Worm (Caenorhabditis elegans) whole organism, L1 larva: ENCODE results near the gene Y69F12A.1.

Experiments
- C04F5.9 ChIP-seq: sonication (generic microtip); optimal IDR thresholded peaks from 2 replicates; lab custom pipeline; 2016; ENCODE audit warnings: missing genetic modification characterization, missing compliant biosample characterization
- C16A3.4 ChIP-seq: fragments of 150-350 bp; optimal IDR thresholded peaks from 2 replicates; lab custom pipeline; 2014; ENCODE audit warnings: missing biosample characterization, missing genetic modification characterization
- C34B4.2 ChIP-seq: sonication (generic microtip); optimal IDR thresholded peaks from 2 replicates; lab custom pipeline; 2017; ENCODE audit warnings: mild to moderate bottlenecking, missing genetic modification characterization, missing compliant biosample characterization
- F16B12.6 ChIP-seq: fragments of 150-350 bp; optimal IDR thresholded peaks from 2 replicates; lab custom pipeline; 2014; ENCODE audit warnings: missing biosample characterization, missing genetic modification characterization
- Y116A8C.19 ChIP-seq: sonication (generic microtip); optimal IDR thresholded peaks from 2 replicates; lab custom pipeline; 2016; ENCODE audit warnings: missing compliant biosample characterization, missing genetic modification characterization, borderline replicate concordance
- blmp-1 ChIP-seq: fragments of 150-350 bp; optimal IDR thresholded peaks from 2 replicates; lab custom pipeline; 2014; ENCODE audit warnings: missing biosample characterization, missing genetic modification characterization
- ceh-88 ChIP-seq: fragments of 200-800 bp; sonication (Bioruptor generic); IDR thresholded peaks from 2 replicates; pipeline ENCODE4 v1.3.6; 2022; ENCODE audit warnings: missing genetic modification characterization, missing compliant biosample characterization
- ceh-90 ChIP-seq: sonication (generic microtip); optimal IDR thresholded peaks from 2 replicates; lab custom pipeline; 2016; ENCODE audit warnings: missing genetic modification characterization, missing compliant biosample characterization
- ces-1 ChIP-seq: fragments of 150-350 bp; optimal IDR thresholded peaks from 2 replicates; lab custom pipeline; 2014; ENCODE audit warnings: missing biosample characterization, missing genetic modification reagents, missing genetic modification characterization
- dpl-1 ChIP-seq, 3 experiments: fragments of 150-350 bp in 2 of 3; sonication (generic microtip) in 1 of 3; optimal IDR thresholded peaks; 2 replicates each; lab custom pipeline; 2014 to 2017; ENCODE audit warnings: missing biosample characterization in 3 of 3, missing genetic modification characterization in 3 of 3, missing genetic modification reagents in 3 of 3
- efl-1 ChIP-seq, 4 experiments: fragments of 150-350 bp; optimal IDR thresholded peaks in 3 of 4; peaks in 1 of 4; 1 replicate in 1 of 4; 2 replicates in 3 of 4; lab custom pipeline; 2014; ENCODE audit warnings: missing biosample characterization in 2 of 4, missing genetic modification characterization in 2 of 4, missing genetic modification reagents in 2 of 4
- efl-3 ChIP-seq: fragments of 200-800 bp; sonication (Bioruptor generic); optimal IDR thresholded peaks from 2 replicates; lab custom pipeline; 2018; ENCODE audit warnings: mild to moderate bottlenecking, missing genetic modification characterization, missing compliant biosample characterization
- egl-13 ChIP-seq: sonication (generic microtip); optimal IDR thresholded peaks from 2 replicates; lab custom pipeline; 2016; ENCODE audit warnings: missing genotype, missing genetic modification reagents, missing genetic modification characterization, missing compliant biosample characterization
- elt-2 ChIP-seq: sonication (generic microtip); optimal IDR thresholded peaks from 2 replicates; lab custom pipeline; 2016; ENCODE audit warnings: missing genetic modification characterization, mild to moderate bottlenecking, inconsistent platforms, missing compliant biosample characterization, missing genetic modification reagents
- ets-5 ChIP-seq: fragments of 200-800 bp; sonication (Bioruptor generic); IDR thresholded peaks from 2 replicates; pipeline ENCODE4 v1.3.6; 2022; ENCODE audit warnings: missing genetic modification characterization, missing compliant biosample characterization
- hlh-17 ChIP-seq: fragments of 200-800 bp; sonication (Bioruptor generic); optimal IDR thresholded peaks from 2 replicates; lab custom pipeline; 2018; ENCODE audit warnings: missing genetic modification characterization, mild to moderate bottlenecking, missing compliant biosample characterization, moderate library complexity, borderline replicate concordance
- hlh-4 ChIP-seq: sonication (generic microtip); optimal IDR thresholded peaks from 2 replicates; lab custom pipeline; 2016; ENCODE audit warnings: mild to moderate bottlenecking, missing genetic modification characterization, missing compliant biosample characterization
- irx-1 ChIP-seq: sonication (generic microtip); optimal IDR thresholded peaks from 2 replicates; lab custom pipeline; 2016; ENCODE audit warnings: missing genetic modification characterization, missing compliant biosample characterization
- jun-1 ChIP-seq: fragments of 150-350 bp; optimal IDR thresholded peaks from 2 replicates; lab custom pipeline; 2014; ENCODE audit warnings: missing biosample characterization, missing genetic modification reagents, missing genetic modification characterization
- lin-13 ChIP-seq: fragments of 150-350 bp; optimal IDR thresholded peaks from 2 replicates; lab custom pipeline; 2014; ENCODE audit warnings: missing biosample characterization, missing genetic modification reagents, missing genetic modification characterization
- lin-14 ChIP-seq: fragments of 200-800 bp; sonication (Bioruptor generic); optimal IDR thresholded peaks from 2 replicates; lab custom pipeline; 2018; ENCODE audit warnings: mild to moderate bottlenecking, missing genetic modification characterization, moderate library complexity, missing compliant biosample characterization
- lin-35 ChIP-seq, 2 experiments: fragments of 150-350 bp; optimal IDR thresholded peaks; 2 replicates each; lab custom pipeline; 2014; ENCODE audit warnings: missing biosample characterization in 2 of 2, missing genetic modification characterization in 2 of 2, missing genetic modification reagents in 2 of 2
- lin-39 ChIP-seq: fragments of 150-350 bp; optimal IDR thresholded peaks from 2 replicates; lab custom pipeline; 2014; ENCODE audit warnings: missing biosample characterization, missing genetic modification reagents, missing genetic modification characterization
- lir-3 ChIP-seq: sonication (generic microtip); optimal IDR thresholded peaks from 2 replicates; lab custom pipeline; 2016; ENCODE audit warnings: mild to moderate bottlenecking, missing genetic modification characterization, moderate library complexity, missing compliant biosample characterization; ENCODE audit not compliant: poor library complexity
- lsy-2 ChIP-seq, 2 experiments: fragments of 150-350 bp; optimal IDR thresholded peaks; 2 replicates each; lab custom pipeline; 2014; ENCODE audit warnings: missing biosample characterization in 2 of 2, missing genetic modification characterization in 2 of 2
- mab-9 ChIP-seq: fragments of 200-800 bp; sonication (Bioruptor generic); IDR thresholded peaks from 2 replicates; pipeline ENCODE4 v1.3.6; 2022; ENCODE audit warnings: missing genetic modification reagents, missing genetic modification characterization, missing compliant biosample characterization
- mdl-1 ChIP-seq, 2 experiments: fragments of 150-350 bp; optimal IDR thresholded peaks; 2 replicates each; lab custom pipeline; 2014 to 2017; ENCODE audit warnings: missing biosample characterization in 2 of 2, missing genetic modification characterization in 2 of 2, inconsistent platforms in 1 of 2
- nhr-20 ChIP-seq: sonication (generic microtip); optimal IDR thresholded peaks from 2 replicates; lab custom pipeline; 2016; ENCODE audit warnings: mild to moderate bottlenecking, missing genetic modification characterization, missing compliant biosample characterization
- nhr-237 ChIP-seq: fragments of 150-350 bp; optimal IDR thresholded peaks from 2 replicates; lab custom pipeline; 2014; ENCODE audit warnings: missing biosample characterization, missing genetic modification characterization
- nhr-71 ChIP-seq: sonication (generic microtip); optimal IDR thresholded peaks from 2 replicates; lab custom pipeline; 2016; ENCODE audit warnings: mild to moderate bottlenecking, missing genetic modification characterization, moderate library complexity, missing compliant biosample characterization
- nhr-76 ChIP-seq: sonication (generic microtip); optimal IDR thresholded peaks from 2 replicates; lab custom pipeline; 2017; ENCODE audit warnings: missing biosample characterization, missing genetic modification characterization
- nhr-84 ChIP-seq: sonication (generic microtip); optimal IDR thresholded peaks from 2 replicates; lab custom pipeline; 2017; ENCODE audit warnings: missing biosample characterization, missing genetic modification characterization
- nhr-85 ChIP-seq: sonication (generic microtip); peaks from one replicate; lab custom pipeline; 2016; ENCODE audit warnings: missing genetic modification characterization, inconsistent platforms, missing compliant biosample characterization
- nhr-90 ChIP-seq: sonication (generic microtip); optimal IDR thresholded peaks from 2 replicates; lab custom pipeline; 2016; ENCODE audit warnings: mild to moderate bottlenecking, missing genetic modification characterization, missing compliant biosample characterization; ENCODE audit not compliant: poor library complexity
- pqm-1 ChIP-seq: sonication (generic microtip); optimal IDR thresholded peaks from 3 replicates; lab custom pipeline; 2017; ENCODE audit warnings: missing biosample characterization, missing genetic modification characterization
- rnt-1 ChIP-seq: sonication (generic microtip); optimal IDR thresholded peaks from 2 replicates; lab custom pipeline; 2016; ENCODE audit warnings: mild to moderate bottlenecking, missing genetic modification characterization, moderate library complexity, missing compliant biosample characterization
- snu-23 ChIP-seq: sonication (generic microtip); optimal IDR thresholded peaks from 2 replicates; lab custom pipeline; 2016; ENCODE audit warnings: missing genetic modification characterization, missing compliant biosample characterization
- sup-37 ChIP-seq: fragments of 200-800 bp; sonication (Bioruptor generic); optimal IDR thresholded peaks from 2 replicates; lab custom pipeline; 2018; ENCODE audit warnings: mild to moderate bottlenecking, missing genetic modification characterization, missing compliant biosample characterization
- tbx-2 ChIP-seq: sonication (generic microtip); optimal IDR thresholded peaks from 2 replicates; lab custom pipeline; 2016; ENCODE audit warnings: missing genetic modification characterization, missing compliant biosample characterization
- tlp-1 ChIP-seq: fragments of 150-350 bp; optimal IDR thresholded peaks from 2 replicates; lab custom pipeline; 2014; ENCODE audit warnings: missing biosample characterization, missing genetic modification characterization
- unc-130 ChIP-seq: fragments of 150-350 bp; optimal IDR thresholded peaks from 2 replicates; lab custom pipeline; 2017; ENCODE audit warnings: missing biosample characterization, missing genetic modification characterization, inconsistent platforms
- unc-86 ChIP-seq: sonication (generic microtip); optimal IDR thresholded peaks from 2 replicates; lab custom pipeline; 2016; ENCODE audit warnings: missing genetic modification characterization, missing compliant biosample characterization
- unc-98 ChIP-seq: fragments of 200-800 bp; sonication (Bioruptor generic); IDR thresholded peaks from 2 replicates; pipeline ENCODE4 v1.3.6; 2022; ENCODE audit warnings: missing genetic modification characterization, missing compliant biosample characterization
- vab-15 ChIP-seq: sonication (generic microtip); optimal IDR thresholded peaks from 2 replicates; lab custom pipeline; 2017; ENCODE audit warnings: missing genotype, mild to moderate bottlenecking, missing genetic modification characterization, missing compliant biosample characterization
- xbp-1 ChIP-seq: sonication (generic microtip); optimal IDR thresholded peaks from 2 replicates; lab custom pipeline; 2016; ENCODE audit warnings: missing genetic modification characterization, missing compliant biosample characterization
- zip-4 ChIP-seq: fragments of 200-800 bp; sonication (Bioruptor generic); optimal IDR thresholded peaks from 2 replicates; lab custom pipeline; 2018; ENCODE audit warnings: mild to moderate bottlenecking, missing genetic modification characterization, moderate library complexity, missing compliant biosample characterization
- ztf-11 ChIP-seq, 2 experiments: sonication (generic microtip); optimal IDR thresholded peaks; 2 replicates each; lab custom pipeline; 2016 to 2017; ENCODE audit warnings: missing genetic modification characterization in 2 of 2, missing biosample characterization in 1 of 2, missing compliant biosample characterization in 1 of 2
- ztf-4 ChIP-seq: fragments of 150-350 bp; optimal IDR thresholded peaks from 2 replicates; lab custom pipeline; 2014; ENCODE audit warnings: missing biosample characterization, missing genetic modification characterization

The Y69F12A.1 gene

DNA sequence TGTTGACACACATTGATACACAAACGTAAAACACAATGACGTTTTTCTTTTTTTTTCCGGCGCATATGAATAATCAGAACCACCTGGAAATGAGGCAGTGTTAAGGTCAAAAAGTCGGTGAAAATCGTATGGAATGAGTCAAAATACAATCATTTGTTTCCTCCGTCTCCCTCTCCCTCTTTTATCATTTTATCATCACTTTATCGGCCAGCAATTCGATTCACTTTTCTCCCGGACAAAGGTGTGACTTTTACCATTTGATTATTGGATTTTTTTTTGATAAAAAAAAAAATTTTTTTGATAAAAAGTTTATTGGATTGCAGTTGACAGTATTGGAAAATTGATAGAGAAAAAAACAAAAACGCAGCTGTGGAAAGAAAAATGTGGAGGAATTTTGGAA lies 22.2 kb downstream of the Y69F12A.1 start:
- TF ChIP-seq elt-2 (peak; percentile 89), mab-9 (GFP tag; lab: Robert Waterston, UW) (no peak), blmp-1 (peak; percentile 39), unc-98 (GFP tag; lab: Robert Waterston, UW) (no peak), lin-14 (peak; percentile 5), tlp-1 (peak; percentile 53), lin-13 (GFP tag; lab: Kevin White, UChicago) (no peak), C34B4.2 (tag; lab: Kevin White, UChicago) (no peak), ztf-4 (no peak), vab-15 (tag; lab: Kevin White, UChicago) (no peak), zip-4 (no peak), hlh-17 (GFP tag; lab: Kevin White, UChicago) (no peak), hlh-4 (tag; lab: Kevin White, UChicago) (no peak), Y116A8C.19 (tag; lab: Kevin White, UChicago) (no peak), nhr-76 (tag; lab: Kevin White, UChicago) (no peak), lin-35 (GFP tag; optimal IDR thresholded peaks at IDR 0.05; lab: Kevin White, UChicago) (peak in 1 of 2 experiments; percentile 4), ceh-90 (tag; lab: Kevin White, UChicago) (no peak)
- TF ChIP-seq, all 84 proteins: peak for 5

ce11 chrIII:7484765-7485164 lies 28.0 kb downstream of the Y69F12A.1 start:
- TF ChIP-seq jun-1 (tag; lab: Kevin White, UChicago) = no peak
- no peak for TF ChIP-seq ceh-88 (GFP tag; lab: Robert Waterston, UW)
- TF ChIP-seq nhr-90 (tag; lab: Kevin White, UChicago) = no peak
- TF ChIP-seq lin-39 (tag; lab: Kevin White, UChicago) = no peak
- TF ChIP-seq ceh-90 (tag; lab: Kevin White, UChicago) = no peak
- TF ChIP-seq dpl-1 (GFP tag; optimal IDR thresholded peaks at IDR 0.05; lab: Kevin White, UChicago) = no peak
- no peak for TF ChIP-seq ces-1 (GFP tag; lab: Kevin White, UChicago)
- no peak for TF ChIP-seq efl-1 (optimal IDR thresholded peaks at IDR 0.05; lab: Kevin White, UChicago)
- no peak for TF ChIP-seq efl-1 (GFP tag; optimal IDR thresholded peaks at IDR 0.05 in 1 of 2; lab: Kevin White, UChicago)
- no peak for TF ChIP-seq Y116A8C.19 (tag; lab: Kevin White, UChicago)
- TF ChIP-seq hlh-17 (GFP tag; lab: Kevin White, UChicago) = no peak
- TF ChIP-seq nhr-237 (tag; lab: Kevin White, UChicago) = no peak
- no peak for TF ChIP-seq nhr-71 (tag; lab: Kevin White, UChicago)
- no peak for TF ChIP-seq egl-13

ce11 chrIII:7488303-7488702 lies 31.6 kb downstream of the Y69F12A.1 start:
- TF ChIP-seq vab-15 (tag; lab: Kevin White, UChicago) = no peak
- no peak for TF ChIP-seq mdl-1 (tag; optimal IDR thresholded peaks at IDR 0.05; lab: Kevin White, UChicago)
- TF ChIP-seq pqm-1 (tag; lab: Kevin White, UChicago) = no peak
- no peak for TF ChIP-seq nhr-76 (tag; lab: Kevin White, UChicago)
- TF ChIP-seq C04F5.9 (tag; lab: Kevin White, UChicago) = no peak
- no peak for TF ChIP-seq jun-1 (tag; lab: Kevin White, UChicago)
- TF ChIP-seq unc-86 = no peak
- TF ChIP-seq nhr-20 (tag; lab: Kevin White, UChicago) = peak; percentile 78
- peak; percentile 36 for TF ChIP-seq C16A3.4 (tag; lab: Kevin White, UChicago)
- TF ChIP-seq irx-1 (tag; lab: Kevin White, UChicago) = no peak
- TF ChIP-seq unc-130 = peak; percentile 32
- no peak for TF ChIP-seq tlp-1
- no peak for TF ChIP-seq efl-3
- no peak for TF ChIP-seq sup-37 (GFP tag; lab: Kevin White, UChicago)
- TF ChIP-seq ets-5 (GFP tag; lab: Robert Waterston, UW) = no peak
- TF ChIP-seq nhr-237 (tag; lab: Kevin White, UChicago) = no peak
- peak; percentile 5 for TF ChIP-seq xbp-1 (tag; lab: Kevin White, UChicago)
- no peak for TF ChIP-seq nhr-84 (tag; lab: Kevin White, UChicago)
- TF ChIP-seq rnt-1 (tag; lab: Kevin White, UChicago) = no peak
- no peak for TF ChIP-seq ztf-11 (tag; optimal IDR thresholded peaks at IDR 0.05; lab: Kevin White, UChicago)
- no peak for TF ChIP-seq mab-9 (GFP tag; lab: Robert Waterston, UW)
- peak; percentile 76 for TF ChIP-seq snu-23
- no peak for TF ChIP-seq lir-3 (tag; lab: Kevin White, UChicago)
- no peak for TF ChIP-seq ceh-90 (tag; lab: Kevin White, UChicago)
- TF ChIP-seq lsy-2 (tag; optimal IDR thresholded peaks at IDR 0.05; lab: Kevin White, UChicago) = peak; percentile 22 to 47
- peak; percentile 96 for TF ChIP-seq nhr-85
- no peak for TF ChIP-seq F16B12.6 (tag; lab: Kevin White, UChicago)
- TF ChIP-seq tbx-2 = peak; percentile 37
